Fruit fly (Drosophila melanogaster): ENCODE results near the gene Reph.

Gene Reph

DNA sequence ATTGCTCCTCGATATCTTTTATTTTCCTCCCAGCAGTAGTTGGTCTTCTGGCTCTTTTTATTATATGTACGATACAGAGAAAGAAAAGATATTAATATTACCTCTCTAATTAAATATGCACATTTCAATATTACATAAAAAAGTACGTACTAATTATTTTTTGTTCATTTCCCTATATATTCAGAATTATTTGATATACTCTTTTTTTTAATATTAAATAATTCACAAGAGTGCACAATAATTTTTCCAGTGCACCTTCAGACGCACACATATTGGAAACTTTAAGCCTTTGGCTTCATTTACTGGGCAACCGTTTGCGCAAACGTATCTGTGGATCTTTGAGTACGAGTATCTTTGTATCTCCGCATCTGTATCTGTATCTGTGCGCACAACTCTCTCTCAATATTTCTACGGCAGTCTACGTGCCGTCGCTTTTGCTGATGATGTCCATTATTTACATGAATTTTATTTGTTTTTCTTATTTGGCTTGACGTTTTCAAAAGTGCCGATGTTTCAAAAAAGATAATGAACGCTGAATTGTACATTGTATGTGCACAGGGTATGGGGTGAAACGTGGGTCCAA, 26.6 kb upstream of the Reph start:
- TF ChIP-seq ovo (GFP tag; optimal IDR thresholded peaks at IDR 0.05): peak; percentile 18
- TF ChIP-seq CG7045 (GFP tag; optimal IDR thresholded peaks at IDR 0.05): peak; percentile 33
- TF ChIP-seq tj (GFP tag; optimal IDR thresholded peaks at IDR 0.05): peak; percentile 97
- no peak for TF ChIP-seq Clk (GFP tag; optimal IDR thresholded peaks at IDR 0.05)
- peak; percentile 25 for TF ChIP-seq CG11617 (GFP tag; optimal IDR thresholded peaks at IDR 0.05)
- TF ChIP-seq CG33017 (tag; optimal IDR thresholded peaks at IDR 0.05): peak; percentile 74
- TF ChIP-seq CG14711 (tag; optimal IDR thresholded peaks at IDR 0.05): peak; percentile 77
- no peak for TF ChIP-seq CG12768 (GFP tag; optimal IDR thresholded peaks at IDR 0.05)
- TF ChIP-seq bab1 (GFP tag; optimal IDR thresholded peaks at IDR 0.05): peak; percentile 61
- TF ChIP-seq cic (GFP tag; optimal IDR thresholded peaks at IDR 0.05): no peak
- peak; percentile 83 for TF ChIP-seq CG7101 (tag; optimal IDR thresholded peaks at IDR 0.05)
- TF ChIP-seq CG5204 (GFP tag; optimal IDR thresholded peaks at IDR 0.05): peak; percentile 23
- TF ChIP-seq pad (GFP tag; optimal IDR thresholded peaks at IDR 0.05): peak; percentile 26
- TF ChIP-seq CG1620 (GFP tag; optimal IDR thresholded peaks at IDR 0.05): no peak
- no peak for TF ChIP-seq toe (GFP tag; optimal IDR thresholded peaks at IDR 0.05)
- TF ChIP-seq kay (GFP tag; ENCODE audit: borderline replicate concordance): no peak

- no peak for TF ChIP-seq CG7101 (tag; optimal IDR thresholded peaks at IDR 0.05)
- no peak for TF ChIP-seq CG7045 (GFP tag; optimal IDR thresholded peaks at IDR 0.05)
- TF ChIP-seq ovo (GFP tag; optimal IDR thresholded peaks at IDR 0.05): no peak
- TF ChIP-seq CG33017 (tag; optimal IDR thresholded peaks at IDR 0.05): no peak
- TF ChIP-seq Mnt (GFP tag; optimal IDR thresholded peaks at IDR 0.05): no peak
- TF ChIP-seq CG12768 (GFP tag; optimal IDR thresholded peaks at IDR 0.05): no peak
- no peak for TF ChIP-seq Crg-1 (GFP tag; optimal IDR thresholded peaks at IDR 0.05)
- no peak for TF ChIP-seq toe (GFP tag; optimal IDR thresholded peaks at IDR 0.05)
- TF ChIP-seq kay (GFP tag; ENCODE audit: borderline replicate concordance): no peak
- TF ChIP-seq cic (GFP tag; optimal IDR thresholded peaks at IDR 0.05): no peak
- no peak for TF ChIP-seq CG11617 (GFP tag; optimal IDR thresholded peaks at IDR 0.05)
- no peak for TF ChIP-seq tj (GFP tag; optimal IDR thresholded peaks at IDR 0.05)
- TF ChIP-seq CG1620 (GFP tag; optimal IDR thresholded peaks at IDR 0.05): no peak
- TF ChIP-seq bab1 (GFP tag; optimal IDR thresholded peaks at IDR 0.05): no peak
- TF ChIP-seq cnc (optimal IDR thresholded peaks at IDR 0.05): no peak
- no peak for TF ChIP-seq pad (GFP tag; optimal IDR thresholded peaks at IDR 0.05)
- no peak for TF ChIP-seq Hr96 (GFP tag; optimal IDR thresholded peaks at IDR 0.05)
Measured at dm6 chr2L:3777485-3777884, 25.9 kb upstream of the Reph start.

dm6 chr2L:3778157-3779060, 24.9 kb upstream of the Reph start:
- TF ChIP-seq CG7101 (tag; optimal IDR thresholded peaks at IDR 0.05) (peak; percentile 38), toe (GFP tag; optimal IDR thresholded peaks at IDR 0.05) (peak; percentile 43), CG11617 (GFP tag; optimal IDR thresholded peaks at IDR 0.05) (no peak), tj (GFP tag; optimal IDR thresholded peaks at IDR 0.05) (peak; percentile 43), Clk (GFP tag; optimal IDR thresholded peaks at IDR 0.05) (no peak), Hr96 (GFP tag; optimal IDR thresholded peaks at IDR 0.05) (peak; percentile 41), CG12768 (GFP tag; optimal IDR thresholded peaks at IDR 0.05) (no peak), ovo (GFP tag; optimal IDR thresholded peaks at IDR 0.05) (no peak), CG5204 (GFP tag; optimal IDR thresholded peaks at IDR 0.05) (peak; percentile 4), CG1620 (GFP tag; optimal IDR thresholded peaks at IDR 0.05) (no peak), kay (GFP tag; ENCODE audit: borderline replicate concordance) (peak; percentile 66), Mnt (GFP tag; optimal IDR thresholded peaks at IDR 0.05) (peak; percentile 16), cic (GFP tag; optimal IDR thresholded peaks at IDR 0.05) (peak; percentile 34)

- peak; percentile 80 for TF ChIP-seq CG33017 (tag; optimal IDR thresholded peaks at IDR 0.05)
- no peak for TF ChIP-seq CG14711 (tag; optimal IDR thresholded peaks at IDR 0.05)
- peak; percentile 26 for TF ChIP-seq toe (GFP tag; optimal IDR thresholded peaks at IDR 0.05)
- peak; percentile 82 for TF ChIP-seq kay (GFP tag; ENCODE audit: borderline replicate concordance)
- TF ChIP-seq Hr96 (GFP tag; optimal IDR thresholded peaks at IDR 0.05): peak; percentile 9
- TF ChIP-seq pad (GFP tag; optimal IDR thresholded peaks at IDR 0.05): no peak
- peak; percentile 78 for TF ChIP-seq CG11617 (GFP tag; optimal IDR thresholded peaks at IDR 0.05)
- TF ChIP-seq CG7101 (tag; optimal IDR thresholded peaks at IDR 0.05): peak; percentile 36
- peak; percentile 9 for TF ChIP-seq CG5204 (GFP tag; optimal IDR thresholded peaks at IDR 0.05)
- TF ChIP-seq bab1 (GFP tag; optimal IDR thresholded peaks at IDR 0.05): peak; percentile 3
- TF ChIP-seq ovo (GFP tag; optimal IDR thresholded peaks at IDR 0.05): no peak
- TF ChIP-seq CG12768 (GFP tag; optimal IDR thresholded peaks at IDR 0.05): peak; percentile 39
- TF ChIP-seq CG7045 (GFP tag; optimal IDR thresholded peaks at IDR 0.05): peak; percentile 22
- TF ChIP-seq cic (GFP tag; optimal IDR thresholded peaks at IDR 0.05): peak; percentile 68
Measured at dm6 chr2L:3779143-3779788, 24.1 kb upstream of the Reph start.

dm6 chr2L:3780587-3780986, 22.8 kb upstream of the Reph start:
- TF ChIP-seq Mnt (GFP tag; optimal IDR thresholded peaks at IDR 0.05) (no peak), kay (GFP tag; ENCODE audit: borderline replicate concordance) (no peak), toe (GFP tag; optimal IDR thresholded peaks at IDR 0.05) (no peak), ovo (GFP tag; optimal IDR thresholded peaks at IDR 0.05) (no peak), CG7101 (tag; optimal IDR thresholded peaks at IDR 0.05) (no peak), Clk (GFP tag; optimal IDR thresholded peaks at IDR 0.05) (no peak)
